Worm (Caenorhabditis elegans) whole organism, L1 larva: ENCODE measurements around the gene bath-45.

ENCODE experiments used
- aha-1 ChIP-seq: fragments of 150-350 bp; optimal IDR thresholded peaks from 2 replicates; lab custom pipeline; 2014; ENCODE audit warnings: missing biosample characterization, missing genetic modification characterization
- ama-1 ChIP-seq: fragments of 150-350 bp; optimal IDR thresholded peaks from 2 replicates; lab custom pipeline; 2014
- blmp-1 ChIP-seq: fragments of 150-350 bp; optimal IDR thresholded peaks from 2 replicates; lab custom pipeline; 2014; ENCODE audit warnings: missing biosample characterization, missing genetic modification characterization
- ceh-63 ChIP-seq: fragments of 200-800 bp; sonication (Bioruptor generic); optimal IDR thresholded peaks from 2 replicates; lab custom pipeline; 2018; ENCODE audit warnings: mild to moderate bottlenecking, missing genetic modification characterization, missing compliant biosample characterization
- ceh-82 ChIP-seq, 3 experiments: fragments of 150-350 bp in 1 of 3; sonication (generic microtip) in 2 of 3; optimal IDR thresholded peaks; 2 replicates each; lab custom pipeline; 2014 to 2017; ENCODE audit warnings: missing biosample characterization in 3 of 3, missing genetic modification characterization in 3 of 3
- ceh-88 ChIP-seq: fragments of 200-800 bp; sonication (Bioruptor generic); IDR thresholded peaks from 2 replicates; pipeline ENCODE4 v1.3.6; 2022; ENCODE audit warnings: missing genetic modification characterization, missing compliant biosample characterization
- ces-1 ChIP-seq: fragments of 150-350 bp; optimal IDR thresholded peaks from 2 replicates; lab custom pipeline; 2014; ENCODE audit warnings: missing biosample characterization, missing genetic modification reagents, missing genetic modification characterization
- efl-1 ChIP-seq, 4 experiments: fragments of 150-350 bp; optimal IDR thresholded peaks in 3 of 4; peaks in 1 of 4; 1 replicate in 1 of 4; 2 replicates in 3 of 4; lab custom pipeline; 2014; ENCODE audit warnings: missing biosample characterization in 2 of 4, missing genetic modification characterization in 2 of 4, missing genetic modification reagents in 2 of 4
- egl-27 ChIP-seq, 2 experiments: fragments of 150-350 bp in 1 of 2; sonication (generic microtip); optimal IDR thresholded peaks; 3 replicates each; lab custom pipeline; 2017 to 2018; ENCODE audit warnings: missing biosample characterization in 2 of 2, missing genetic modification characterization in 2 of 2, missing genetic modification reagents in 2 of 2
- elt-2 ChIP-seq: sonication (generic microtip); optimal IDR thresholded peaks from 2 replicates; lab custom pipeline; 2016; ENCODE audit warnings: missing genetic modification characterization, mild to moderate bottlenecking, inconsistent platforms, missing compliant biosample characterization, missing genetic modification reagents
- elt-3 ChIP-seq, 6 experiments: fragments of 150-350 bp in 1 of 6; sonication (generic microtip); optimal IDR thresholded peaks; 2 replicates each; lab custom pipeline; 2017 to 2018; ENCODE audit warnings: missing biosample characterization in 6 of 6, missing genetic modification characterization in 6 of 6, inconsistent platforms in 1 of 6
- fkh-10 ChIP-seq: sonication (generic microtip); optimal IDR thresholded peaks from 2 replicates; lab custom pipeline; 2017; ENCODE audit warnings: missing biosample characterization, missing genetic modification reagents, missing genetic modification characterization
- fkh-4 ChIP-seq: sonication (generic microtip); optimal IDR thresholded peaks from 2 replicates; lab custom pipeline; 2016; ENCODE audit warnings: missing compliant biosample characterization, missing genetic modification characterization, borderline replicate concordance
- fkh-8 ChIP-seq: sonication (generic microtip); optimal IDR thresholded peaks from 2 replicates; lab custom pipeline; 2016; ENCODE audit warnings: mild to moderate bottlenecking, missing genetic modification characterization, missing compliant biosample characterization
- fos-1 ChIP-seq: fragments of 150-350 bp; optimal IDR thresholded peaks from 2 replicates; lab custom pipeline; 2014; ENCODE audit warnings: missing biosample characterization, missing genetic modification characterization
- grh-1 ChIP-seq: fragments of 200-800 bp; sonication (Bioruptor generic); IDR thresholded peaks from 2 replicates; pipeline ENCODE4 v1.3.6; 2022; ENCODE audit warnings: missing genetic modification reagents, missing genetic modification characterization, missing compliant biosample characterization
- hlh-17 ChIP-seq: fragments of 200-800 bp; sonication (Bioruptor generic); optimal IDR thresholded peaks from 2 replicates; lab custom pipeline; 2018; ENCODE audit warnings: missing genetic modification characterization, mild to moderate bottlenecking, missing compliant biosample characterization, moderate library complexity, borderline replicate concordance
- hpl-2 ChIP-seq: fragments of 150-350 bp; optimal IDR thresholded peaks from 2 replicates; lab custom pipeline; 2014; ENCODE audit warnings: missing biosample characterization, missing genetic modification reagents, missing genetic modification characterization
- lin-15B ChIP-seq: fragments of 150-350 bp; sonication (generic microtip); optimal IDR thresholded peaks from 3 replicates; lab custom pipeline; 2014; ENCODE audit warnings: missing biosample characterization, missing genetic modification characterization
- lin-35 ChIP-seq, 2 experiments: fragments of 150-350 bp; optimal IDR thresholded peaks; 2 replicates each; lab custom pipeline; 2014; ENCODE audit warnings: missing biosample characterization in 2 of 2, missing genetic modification characterization in 2 of 2, missing genetic modification reagents in 2 of 2
- lin-39 ChIP-seq: fragments of 150-350 bp; optimal IDR thresholded peaks from 2 replicates; lab custom pipeline; 2014; ENCODE audit warnings: missing biosample characterization, missing genetic modification reagents, missing genetic modification characterization
- mdl-1 ChIP-seq, 2 experiments: fragments of 150-350 bp; optimal IDR thresholded peaks; 2 replicates each; lab custom pipeline; 2014 to 2017; ENCODE audit warnings: missing biosample characterization in 2 of 2, missing genetic modification characterization in 2 of 2, inconsistent platforms in 1 of 2
- mep-1 ChIP-seq: fragments of 150-350 bp; optimal IDR thresholded peaks from 2 replicates; lab custom pipeline; 2014; ENCODE audit warnings: missing biosample characterization, missing genetic modification characterization
- nhr-12 ChIP-seq: sonication (generic microtip); optimal IDR thresholded peaks from 2 replicates; lab custom pipeline; 2017; ENCODE audit warnings: missing biosample characterization, missing genetic modification characterization
- nhr-19 ChIP-seq: fragments of 200-800 bp; sonication (Bioruptor generic); conservative IDR thresholded peaks from 2 replicates; pipeline ENCODE4 v1.3.6; 2022; ENCODE audit warnings: missing genetic modification characterization, missing compliant biosample characterization
- nhr-47 ChIP-seq: sonication (generic microtip); optimal IDR thresholded peaks from 2 replicates; lab custom pipeline; 2016; ENCODE audit warnings: mild to moderate bottlenecking, missing genetic modification characterization, moderate library complexity, missing compliant biosample characterization
- nhr-71 ChIP-seq: sonication (generic microtip); optimal IDR thresholded peaks from 2 replicates; lab custom pipeline; 2016; ENCODE audit warnings: mild to moderate bottlenecking, missing genetic modification characterization, moderate library complexity, missing compliant biosample characterization
- nhr-76 ChIP-seq: sonication (generic microtip); optimal IDR thresholded peaks from 2 replicates; lab custom pipeline; 2017; ENCODE audit warnings: missing biosample characterization, missing genetic modification characterization
- nhr-77 ChIP-seq: fragments of 150-350 bp; optimal IDR thresholded peaks from 2 replicates; lab custom pipeline; 2014; ENCODE audit warnings: missing biosample characterization, missing genetic modification characterization
- nhr-85 ChIP-seq: sonication (generic microtip); peaks from one replicate; lab custom pipeline; 2016; ENCODE audit warnings: missing genetic modification characterization, inconsistent platforms, missing compliant biosample characterization
- pag-3 ChIP-seq: sonication (generic microtip); optimal IDR thresholded peaks from 2 replicates; lab custom pipeline; 2017; ENCODE audit warnings: missing genetic modification characterization, mild to moderate bottlenecking, missing compliant biosample characterization, antibody characterized with exemption, borderline replicate concordance; ENCODE audit not compliant: insufficient read depth
- pax-3 ChIP-seq: fragments of 200-800 bp; sonication (Bioruptor generic); optimal IDR thresholded peaks from 2 replicates; lab custom pipeline; 2018; ENCODE audit warnings: mild to moderate bottlenecking, missing genetic modification characterization, moderate library complexity, missing compliant biosample characterization
- skn-1 ChIP-seq: fragments of 150-350 bp; optimal IDR thresholded peaks from 2 replicates; lab custom pipeline; 2014; ENCODE audit warnings: missing biosample characterization, missing genetic modification characterization
- swsn-7 ChIP-seq: sonication (generic microtip); optimal IDR thresholded peaks from 2 replicates; lab custom pipeline; 2016; ENCODE audit warnings: missing genetic modification characterization, missing compliant biosample characterization
- tbx-2 ChIP-seq: sonication (generic microtip); optimal IDR thresholded peaks from 2 replicates; lab custom pipeline; 2016; ENCODE audit warnings: missing genetic modification characterization, missing compliant biosample characterization
- unc-130 ChIP-seq: fragments of 150-350 bp; optimal IDR thresholded peaks from 2 replicates; lab custom pipeline; 2017; ENCODE audit warnings: missing biosample characterization, missing genetic modification characterization, inconsistent platforms
- unc-30 ChIP-seq: sonication (generic microtip); optimal IDR thresholded peaks from 2 replicates; lab custom pipeline; 2017; ENCODE audit warnings: missing biosample characterization, missing genetic modification characterization
- unc-62 ChIP-seq: fragments of 150-350 bp; optimal IDR thresholded peaks from 2 replicates; lab custom pipeline; 2014; ENCODE audit warnings: missing biosample characterization, missing genetic modification reagents, missing genetic modification characterization
- unc-86 ChIP-seq: sonication (generic microtip); optimal IDR thresholded peaks from 2 replicates; lab custom pipeline; 2016; ENCODE audit warnings: missing genetic modification characterization, missing compliant biosample characterization
- xbp-1 ChIP-seq: sonication (generic microtip); optimal IDR thresholded peaks from 2 replicates; lab custom pipeline; 2016; ENCODE audit warnings: missing genetic modification characterization, missing compliant biosample characterization

Gene bath-45

DNA sequence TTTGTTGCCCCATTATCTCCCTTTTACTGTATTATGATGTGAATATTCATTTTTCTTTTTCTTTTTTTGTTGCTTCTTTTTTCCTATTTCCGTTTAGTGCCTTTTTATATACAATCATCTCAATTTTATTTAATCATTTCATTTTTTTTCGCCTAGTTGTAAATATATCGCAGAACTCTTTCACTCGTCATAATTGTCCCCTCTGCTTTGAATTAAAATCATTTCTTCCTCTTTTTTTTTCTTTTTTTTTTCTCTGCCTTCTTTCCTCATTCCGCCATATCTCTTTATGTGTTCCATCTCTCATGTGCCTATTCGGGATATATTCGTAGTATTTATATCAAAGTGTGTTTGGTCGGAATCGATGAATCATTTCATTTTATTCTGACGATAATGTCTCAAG lies 31.7 kb upstream of the bath-45 start, which contains the start of gene Y81G3A.4:
Gene Y81G3A.4, plus strand, starts transcription at position 301 of the 400 bp plus-strand sequence.
- no peak for TF ChIP-seq fkh-4 (tag; lab: Kevin White, UChicago)
- no peak for TF ChIP-seq elt-2 (tag; lab: Kevin White, UChicago)
- TF ChIP-seq pax-3, result no peak
- no peak for TF ChIP-seq grh-1 (GFP tag; lab: Robert Waterston, UW)
- no peak for TF ChIP-seq blmp-1
- TF ChIP-seq ceh-63 (GFP tag; lab: Kevin White, UChicago), result no peak
- TF ChIP-seq nhr-47 (tag; lab: Kevin White, UChicago), result no peak
- no peak for TF ChIP-seq tbx-2 (tag; lab: Kevin White, UChicago)
- no peak for TF ChIP-seq unc-130 (tag; lab: Kevin White, UChicago)
- TF ChIP-seq lin-35 (GFP tag; optimal IDR thresholded peaks at IDR 0.05; lab: Kevin White, UChicago), result no peak
- no peak for TF ChIP-seq ceh-82 (tag; optimal IDR thresholded peaks at IDR 0.05; lab: Kevin White, UChicago)
- no peak for TF ChIP-seq unc-30
- TF ChIP-seq egl-27 (tag; optimal IDR thresholded peaks at IDR 0.05; lab: Kevin White, UChicago), result no peak
- TF ChIP-seq, all 84 proteins: peak for 0

DNA sequence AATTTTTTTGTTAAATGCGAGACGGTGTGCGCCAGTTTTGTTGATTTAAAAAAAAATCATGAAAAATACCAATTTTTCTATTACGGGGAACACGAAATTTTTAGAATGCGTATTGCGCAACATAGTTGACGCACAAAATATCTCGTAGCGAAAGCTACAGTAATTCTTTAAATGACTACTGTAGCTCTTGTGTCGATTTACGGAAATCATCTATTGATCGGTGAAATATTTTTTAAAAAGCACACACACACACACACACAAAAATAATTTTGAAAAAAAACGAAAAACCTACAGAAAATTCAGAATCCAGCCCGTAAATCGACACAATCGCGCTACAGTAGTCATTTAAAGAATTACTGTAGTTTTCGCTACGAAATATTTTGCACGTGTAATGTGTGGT lies 31.0 kb upstream of the bath-45 start:
- TF ChIP-seq nhr-77 (tag; lab: Kevin White, UChicago) (no peak), egl-27 (tag; optimal IDR thresholded peaks at IDR 0.05; lab: Kevin White, UChicago) (no peak), ama-1 (lab: Kevin White, UChicago) (no peak), ceh-88 (no peak)

DNA sequence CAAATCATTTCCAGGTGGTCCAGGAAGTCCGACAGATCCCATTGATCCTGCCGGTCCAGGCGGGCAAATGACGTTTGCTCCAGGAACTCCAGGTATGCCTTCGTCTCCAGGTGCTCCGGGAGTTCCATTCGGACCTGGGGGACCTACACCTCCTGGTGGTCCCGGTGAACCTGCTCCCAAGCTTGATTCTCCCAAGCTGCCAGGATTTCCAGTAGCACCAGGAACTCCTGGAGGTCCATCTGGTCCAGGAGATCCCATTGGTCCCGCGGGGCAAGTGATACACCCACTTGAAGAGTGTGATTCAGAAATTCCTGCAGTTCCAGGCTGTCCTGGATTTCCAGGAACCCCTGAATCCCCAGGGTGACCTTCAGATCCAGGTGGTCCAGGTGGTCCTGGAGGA lies 26.5 kb upstream of the bath-45 start:
- TF ChIP-seq nhr-76 (tag; lab: Kevin White, UChicago) (no peak), efl-1 (optimal IDR thresholded peaks at IDR 0.05; lab: Kevin White, UChicago) (no peak), efl-1 (GFP tag; optimal IDR thresholded peaks at IDR 0.05 in 1 of 2; lab: Kevin White, UChicago) (peak in 1 of 2 experiments; percentile 85), lin-39 (tag; lab: Kevin White, UChicago) (no peak), unc-86 (tag; lab: Kevin White, UChicago) (no peak), mep-1 (no peak), elt-3 (tag; optimal IDR thresholded peaks at IDR 0.05; lab: Kevin White, UChicago) (no peak), swsn-7 (no peak), nhr-85 (tag; lab: Kevin White, UChicago) (peak; percentile 9), skn-1 (tag; lab: Kevin White, UChicago) (no peak), xbp-1 (no peak), lin-15B (tag; lab: Kevin White, UChicago) (no peak), aha-1 (tag; lab: Kevin White, UChicago) (no peak)
- TF ChIP-seq, all 84 proteins: peak for 2

DNA sequence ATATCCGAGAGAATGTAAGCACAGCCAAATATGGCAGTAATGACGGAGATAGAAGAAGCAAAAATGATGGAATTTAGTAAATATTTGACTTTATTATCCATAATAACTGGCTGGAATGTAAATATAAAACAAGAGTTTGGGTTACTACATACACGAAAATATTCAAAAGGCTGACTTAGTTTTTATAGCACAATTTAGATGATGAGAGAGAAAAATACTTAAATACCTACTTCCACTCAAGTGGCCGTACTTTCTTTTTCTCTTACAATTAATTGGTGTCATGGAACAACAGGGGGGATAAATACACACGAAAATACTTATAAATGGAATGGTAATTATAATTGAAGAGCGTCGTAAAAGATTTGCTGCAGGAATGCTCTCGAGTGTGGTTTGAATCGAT lies 24.6 kb upstream of the bath-45 start, which contains the start of gene col-86:
Gene col-86, minus strand, starts transcription at position 101 of the 400 bp plus-strand sequence.
- TF ChIP-seq xbp-1 (no peak), nhr-71 (no peak), nhr-77 (tag; lab: Kevin White, UChicago) (no peak), fkh-10 (GFP tag; lab: Kevin White, UChicago) (no peak), hpl-2 (GFP tag; lab: Kevin White, UChicago) (no peak), unc-62 (no peak), fkh-8 (tag; lab: Kevin White, UChicago) (no peak), lin-35 (GFP tag; optimal IDR thresholded peaks at IDR 0.05; lab: Kevin White, UChicago) (no peak), fkh-4 (tag; lab: Kevin White, UChicago) (no peak)

DNA sequence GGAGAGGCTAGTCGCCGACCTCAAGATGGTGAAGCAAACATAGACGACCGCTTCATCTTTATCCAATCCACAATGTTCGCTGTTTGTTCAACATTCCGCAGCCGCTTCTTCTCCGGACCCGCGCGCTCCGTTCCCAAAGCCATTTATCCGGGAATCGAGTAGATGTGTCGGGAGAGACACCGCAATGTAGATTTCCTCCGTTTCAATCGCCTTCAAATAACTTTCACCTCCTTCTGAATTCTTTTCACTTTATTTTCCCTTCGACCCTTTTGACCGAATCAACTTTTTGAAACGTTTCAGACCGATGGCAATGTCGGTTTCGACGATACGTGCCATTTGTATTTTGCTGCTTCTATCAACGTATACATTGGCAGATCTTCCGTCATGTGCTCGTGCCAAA lies 15.1 kb upstream of the bath-45 start, which contains the start of gene pqn-32:
Gene pqn-32, plus strand, starts transcription at position 301 of the 400 bp plus-strand sequence.
- no peak for TF ChIP-seq hlh-17 (GFP tag; lab: Kevin White, UChicago)
- no peak for TF ChIP-seq nhr-19 (GFP tag; lab: Robert Waterston, UW)
- no peak for TF ChIP-seq unc-130 (tag; lab: Kevin White, UChicago)
- TF ChIP-seq unc-62, result no peak
- TF ChIP-seq mdl-1 (tag; optimal IDR thresholded peaks at IDR 0.05; lab: Kevin White, UChicago), result no peak
- no peak for TF ChIP-seq nhr-12 (tag; lab: Kevin White, UChicago)
- TF ChIP-seq pag-3 (tag; lab: Kevin White, UChicago), result no peak
- TF ChIP-seq efl-1 (optimal IDR thresholded peaks at IDR 0.05; lab: Kevin White, UChicago), result no peak
- peak in 1 of 2 experiments; percentile 63 for TF ChIP-seq efl-1 (GFP tag; optimal IDR thresholded peaks at IDR 0.05 in 1 of 2; lab: Kevin White, UChicago)
- TF ChIP-seq ces-1, result no peak
- TF ChIP-seq blmp-1, result peak; percentile 67
- TF ChIP-seq fos-1 (tag; lab: Kevin White, UChicago), result no peak
